Worm (Caenorhabditis elegans): ENCODE results near the gene Y49E10.4.
A peak's percentile ranks its signal among the peaks of the same experiment; 100 is the strongest.

- TF ChIP-seq nhr-27 (tag; optimal IDR thresholded peaks at IDR 0.05) (no peak), ztf-3 (GFP tag; optimal IDR thresholded peaks at IDR 0.05) (no peak), F49E8.2 (tag; optimal IDR thresholded peaks at IDR 0.05; ENCODE audit: insufficient read depth) (peak; percentile 11), attf-3 (GFP tag; conservative IDR thresholded peaks at IDR 0.05) (no peak), ccch-3 (GFP tag; optimal IDR thresholded peaks at IDR 0.05) (no peak), C17E4.6 (GFP tag; IDR thresholded peaks at IDR 0.05) (no peak), die-1 (tag; optimal IDR thresholded peaks at IDR 0.05) (no peak)
Measured at ce11 chrIII:12429579-12430084, 46.0 kb upstream of the Y49E10.4 start, which contains the start of gene snr-6.
